Worm (Caenorhabditis elegans) whole organism, L2 larva: ENCODE results near the gene W02B12.16.

ENCODE experiments used
- mbf-1 ChIP-seq: sonication (generic microtip); optimal IDR thresholded peaks from 2 replicates; lab custom pipeline; 2017; ENCODE audit warnings: missing biosample characterization, missing genetic modification characterization
- nhr-21 ChIP-seq: fragments of 150-350 bp; optimal IDR thresholded peaks from 2 replicates; lab custom pipeline; 2014; ENCODE audit warnings: missing biosample characterization, missing genetic modification characterization
- unc-55 ChIP-seq: fragments of 150-350 bp; sonication (generic microtip); optimal IDR thresholded peaks from 3 replicates; lab custom pipeline; 2014; ENCODE audit warnings: missing biosample characterization, missing genetic modification reagents, missing genetic modification characterization
- ztf-11 ChIP-seq: sonication (generic microtip); optimal IDR thresholded peaks from 2 replicates; lab custom pipeline; 2017; ENCODE audit warnings: missing biosample characterization, missing genetic modification characterization

- TF ChIP-seq nhr-21 (tag; lab: Kevin White, UChicago) (no peak), mbf-1 (tag; lab: Kevin White, UChicago) (no peak), ztf-11 (tag; lab: Kevin White, UChicago) (no peak), unc-55 (GFP tag; lab: Kevin White, UChicago) (no peak)
These were observed 47.7 kb downstream of the W02B12.16 start for ce11 chrII:11428599-11428998.
